Worm (Caenorhabditis elegans): ENCODE data around the gene srp-6.

srp-6 gene

ce11 chrV:7353602-7354001, 32.3 kb downstream of the srp-6 start:
- no peak for TF ChIP-seq ceh-91 (GFP tag; IDR thresholded peaks at IDR 0.05)
- TF ChIP-seq let-607 (tag; optimal IDR thresholded peaks at IDR 0.05), result no peak
- no peak for TF ChIP-seq cebp-2 (GFP tag; IDR thresholded peaks at IDR 0.05)
- TF ChIP-seq F22D6.2 (tag; optimal IDR thresholded peaks at IDR 0.05), result no peak
- no peak for TF ChIP-seq ztf-25 (GFP tag; IDR thresholded peaks at IDR 0.05)
- no peak for TF ChIP-seq dpl-1 (GFP tag; optimal IDR thresholded peaks at IDR 0.05)
- no peak for TF ChIP-seq ztf-3 (GFP tag; optimal IDR thresholded peaks at IDR 0.05)
- no peak for TF ChIP-seq rcor-1 (GFP tag; IDR thresholded peaks at IDR 0.05)
- TF ChIP-seq hrde-1 (tag; optimal IDR thresholded peaks at IDR 0.05; ENCODE audit: borderline replicate concordance), result no peak
- no peak for TF ChIP-seq nhr-90 (tag; optimal IDR thresholded peaks at IDR 0.05)
- TF ChIP-seq nhr-27 (tag; optimal IDR thresholded peaks at IDR 0.05), result no peak
- TF ChIP-seq cebp-1 (GFP tag; IDR thresholded peaks at IDR 0.05), result no peak
- TF ChIP-seq cebp-1 (tag; optimal IDR thresholded peaks at IDR 0.05), result no peak
- TF ChIP-seq F37B4.10 (GFP tag; IDR thresholded peaks at IDR 0.05), result no peak
- TF ChIP-seq bed-1 (GFP tag; IDR thresholded peaks at IDR 0.05), result no peak
- TF ChIP-seq ztf-28 (GFP tag; IDR thresholded peaks at IDR 0.05), result no peak
- no peak for TF ChIP-seq Y53G8AR.9 (GFP tag; conservative IDR thresholded peaks at IDR 0.05)
- no peak for TF ChIP-seq mel-28 (tag; optimal IDR thresholded peaks at IDR 0.05; ENCODE audit: borderline replicate concordance)
- TF ChIP-seq Y67H2A.10 (GFP tag; conservative IDR thresholded peaks at IDR 0.05), result no peak
- no peak for TF ChIP-seq ztf-18 (tag; optimal IDR thresholded peaks at IDR 0.05)
- no peak for TF ChIP-seq D2030.7 (GFP tag; IDR thresholded peaks at IDR 0.05)

DNA sequence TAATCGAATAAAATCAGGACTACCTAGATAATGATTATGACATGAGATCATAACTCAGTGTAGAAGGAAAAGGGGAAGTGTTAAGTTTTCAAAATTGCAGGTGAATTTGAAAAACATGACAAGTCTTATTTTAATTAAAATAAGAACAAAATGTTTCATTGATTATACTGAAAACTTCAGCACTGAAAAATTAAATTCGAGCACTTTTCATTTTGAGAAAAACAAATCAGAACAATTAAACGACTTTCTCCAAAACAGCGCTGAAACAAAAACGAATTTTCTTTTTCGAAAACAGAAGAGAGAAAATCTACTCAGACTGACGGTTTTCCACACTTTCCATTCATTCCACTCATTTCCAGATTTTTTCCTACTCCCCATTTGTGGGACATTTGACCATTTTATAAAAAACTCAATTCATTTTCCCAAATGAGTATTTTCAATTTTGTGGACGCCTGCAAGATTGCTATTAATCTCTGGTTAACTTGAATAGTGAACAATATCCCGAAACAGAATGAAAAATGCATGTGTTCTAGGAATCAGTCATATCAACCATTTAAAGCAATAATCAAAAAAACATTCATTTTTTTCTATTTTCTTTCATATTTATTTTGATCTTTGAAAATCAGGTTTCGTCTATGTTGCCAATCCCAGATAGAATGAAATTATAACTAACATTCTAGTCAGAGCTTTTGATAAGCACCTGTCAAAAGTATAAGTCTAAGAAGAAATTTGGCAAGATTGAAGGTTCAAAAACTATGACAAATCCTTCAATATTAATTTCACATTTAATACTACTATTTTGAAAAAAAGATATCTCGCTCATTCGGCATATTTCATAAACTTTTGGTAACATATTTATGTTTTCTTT, 33.5 kb downstream of the srp-6 start, which contains the start of the genes srh-231 and srh-275:
Gene srh-231, minus strand, starts transcription at position 51 of the 868 bp plus-strand sequence.
Gene srh-275, plus strand, starts transcription at position 818 of the 868 bp plus-strand sequence.
- TF ChIP-seq bed-2 (GFP tag; IDR thresholded peaks at IDR 0.05), result no peak
- TF ChIP-seq hlh-12 (tag; optimal IDR thresholded peaks at IDR 0.05), result no peak
- no peak for TF ChIP-seq cebp-2 (GFP tag; IDR thresholded peaks at IDR 0.05)
- TF ChIP-seq die-1 (tag; optimal IDR thresholded peaks at IDR 0.05), result no peak
- TF ChIP-seq snpc-3.4 (tag; optimal IDR thresholded peaks at IDR 0.05), result no peak
- no peak for TF ChIP-seq egrh-3 (GFP tag; IDR thresholded peaks at IDR 0.05)
- TF ChIP-seq nhr-90 (tag; optimal IDR thresholded peaks at IDR 0.05), result no peak
- no peak for TF ChIP-seq hlh-26 (GFP tag; conservative IDR thresholded peaks at IDR 0.05)
- TF ChIP-seq ceh-27 (GFP tag; optimal IDR thresholded peaks at IDR 0.05), result no peak
- no peak for TF ChIP-seq F10E7.11 (tag; optimal IDR thresholded peaks at IDR 0.05)
- TF ChIP-seq F23B12.7 (tag; optimal IDR thresholded peaks at IDR 0.05; ENCODE audit: insufficient read depth), result no peak
- TF ChIP-seq ztf-25 (GFP tag; IDR thresholded peaks at IDR 0.05), result no peak
- TF ChIP-seq chd-7 (tag; optimal IDR thresholded peaks at IDR 0.05), result no peak

ce11 chrV:7349541-7349940, 36.4 kb downstream of the srp-6 start, which contains the start of gene nhr-149:
nhr-149 (minus strand) TSS chrV:7349641.
- TF ChIP-seq attf-5 (GFP tag; optimal IDR thresholded peaks at IDR 0.05) (no peak), F57C9.4 (tag; optimal IDR thresholded peaks at IDR 0.05) (no peak), xnd-1 (tag; optimal IDR thresholded peaks at IDR 0.05) (no peak), madf-10 (tag; optimal IDR thresholded peaks at IDR 0.05) (no peak), Y79H2A.3 (GFP tag; conservative IDR thresholded peaks at IDR 0.05) (no peak), nfyb-1 (GFP tag; IDR thresholded peaks at IDR 0.05) (no peak), T26A5.8 (tag; optimal IDR thresholded peaks at IDR 0.05) (no peak), snpc-1.3 (tag; optimal IDR thresholded peaks at IDR 0.05; ENCODE audit: insufficient read depth) (no peak), B0035.1 (tag; optimal IDR thresholded peaks at IDR 0.05) (no peak), egl-44 (GFP tag; IDR thresholded peaks at IDR 0.05) (no peak), ztf-25 (GFP tag; IDR thresholded peaks at IDR 0.05) (no peak), him-1 (tag; optimal IDR thresholded peaks at IDR 0.05) (no peak), tbx-9 (tag; optimal IDR thresholded peaks at IDR 0.05; ENCODE audit: borderline replicate concordance) (no peak), atf-7 (tag; optimal IDR thresholded peaks at IDR 0.05) (no peak)

Measured in whole organism, young adult.